Worm (Caenorhabditis elegans) whole organism, L1 larva: ENCODE results near the gene cyp-33D1.
A peak's percentile ranks its signal among the peaks of the same experiment; 100 is the strongest.

Experiments
- C34B4.2 ChIP-seq: sonication (generic microtip); optimal IDR thresholded peaks from 2 replicates; lab custom pipeline; 2017; ENCODE audit warnings: mild to moderate bottlenecking, missing genetic modification characterization, missing compliant biosample characterization
- Y116A8C.19 ChIP-seq: sonication (generic microtip); optimal IDR thresholded peaks from 2 replicates; lab custom pipeline; 2016; ENCODE audit warnings: missing compliant biosample characterization, missing genetic modification characterization, borderline replicate concordance
- alr-1 ChIP-seq: fragments of 200-800 bp; sonication (Bioruptor generic); optimal IDR thresholded peaks from 2 replicates; lab custom pipeline; 2018; ENCODE audit warnings: borderline replicate concordance, mild to moderate bottlenecking, missing genetic modification characterization, missing compliant biosample characterization
- dsc-1 ChIP-seq: sonication (generic microtip); optimal IDR thresholded peaks from 2 replicates; lab custom pipeline; 2016; ENCODE audit warnings: mild to moderate bottlenecking, missing genetic modification characterization, missing compliant biosample characterization
- efl-1 ChIP-seq, 4 experiments: fragments of 150-350 bp; optimal IDR thresholded peaks in 3 of 4; peaks in 1 of 4; 1 replicate in 1 of 4; 2 replicates in 3 of 4; lab custom pipeline; 2014; ENCODE audit warnings: missing biosample characterization in 2 of 4, missing genetic modification characterization in 2 of 4, missing genetic modification reagents in 2 of 4
- elt-2 ChIP-seq: sonication (generic microtip); optimal IDR thresholded peaks from 2 replicates; lab custom pipeline; 2016; ENCODE audit warnings: missing genetic modification characterization, mild to moderate bottlenecking, inconsistent platforms, missing compliant biosample characterization, missing genetic modification reagents
- fkh-10 ChIP-seq: sonication (generic microtip); optimal IDR thresholded peaks from 2 replicates; lab custom pipeline; 2017; ENCODE audit warnings: missing biosample characterization, missing genetic modification reagents, missing genetic modification characterization
- fkh-4 ChIP-seq: sonication (generic microtip); optimal IDR thresholded peaks from 2 replicates; lab custom pipeline; 2016; ENCODE audit warnings: missing compliant biosample characterization, missing genetic modification characterization, borderline replicate concordance
- fkh-8 ChIP-seq: sonication (generic microtip); optimal IDR thresholded peaks from 2 replicates; lab custom pipeline; 2016; ENCODE audit warnings: mild to moderate bottlenecking, missing genetic modification characterization, missing compliant biosample characterization
- fos-1 ChIP-seq: fragments of 150-350 bp; optimal IDR thresholded peaks from 2 replicates; lab custom pipeline; 2014; ENCODE audit warnings: missing biosample characterization, missing genetic modification characterization
- hlh-4 ChIP-seq: sonication (generic microtip); optimal IDR thresholded peaks from 2 replicates; lab custom pipeline; 2016; ENCODE audit warnings: mild to moderate bottlenecking, missing genetic modification characterization, missing compliant biosample characterization
- isw-1 ChIP-seq: fragments of 200-800 bp; sonication (Bioruptor generic); IDR thresholded peaks from 2 replicates; pipeline ENCODE4 v1.3.6; 2022; ENCODE audit warnings: missing genetic modification characterization, missing compliant biosample characterization
- jun-1 ChIP-seq: fragments of 150-350 bp; optimal IDR thresholded peaks from 2 replicates; lab custom pipeline; 2014; ENCODE audit warnings: missing biosample characterization, missing genetic modification reagents, missing genetic modification characterization
- lin-14 ChIP-seq: fragments of 200-800 bp; sonication (Bioruptor generic); optimal IDR thresholded peaks from 2 replicates; lab custom pipeline; 2018; ENCODE audit warnings: mild to moderate bottlenecking, missing genetic modification characterization, moderate library complexity, missing compliant biosample characterization
- lin-39 ChIP-seq: fragments of 150-350 bp; optimal IDR thresholded peaks from 2 replicates; lab custom pipeline; 2014; ENCODE audit warnings: missing biosample characterization, missing genetic modification reagents, missing genetic modification characterization
- mdl-1 ChIP-seq, 2 experiments: fragments of 150-350 bp; optimal IDR thresholded peaks; 2 replicates each; lab custom pipeline; 2014 to 2017; ENCODE audit warnings: missing biosample characterization in 2 of 2, missing genetic modification characterization in 2 of 2, inconsistent platforms in 1 of 2
- mep-1 ChIP-seq: fragments of 150-350 bp; optimal IDR thresholded peaks from 2 replicates; lab custom pipeline; 2014; ENCODE audit warnings: missing biosample characterization, missing genetic modification characterization
- nhr-11 ChIP-seq: fragments of 150-350 bp; optimal IDR thresholded peaks from 2 replicates; lab custom pipeline; 2014; ENCODE audit warnings: missing biosample characterization, missing genetic modification characterization
- nhr-12 ChIP-seq: sonication (generic microtip); optimal IDR thresholded peaks from 2 replicates; lab custom pipeline; 2017; ENCODE audit warnings: missing biosample characterization, missing genetic modification characterization
- nhr-19 ChIP-seq: fragments of 200-800 bp; sonication (Bioruptor generic); conservative IDR thresholded peaks from 2 replicates; pipeline ENCODE4 v1.3.6; 2022; ENCODE audit warnings: missing genetic modification characterization, missing compliant biosample characterization
- nhr-20 ChIP-seq: sonication (generic microtip); optimal IDR thresholded peaks from 2 replicates; lab custom pipeline; 2016; ENCODE audit warnings: mild to moderate bottlenecking, missing genetic modification characterization, missing compliant biosample characterization
- nhr-71 ChIP-seq: sonication (generic microtip); optimal IDR thresholded peaks from 2 replicates; lab custom pipeline; 2016; ENCODE audit warnings: mild to moderate bottlenecking, missing genetic modification characterization, moderate library complexity, missing compliant biosample characterization
- nhr-77 ChIP-seq: fragments of 150-350 bp; optimal IDR thresholded peaks from 2 replicates; lab custom pipeline; 2014; ENCODE audit warnings: missing biosample characterization, missing genetic modification characterization
- nhr-85 ChIP-seq: sonication (generic microtip); peaks from one replicate; lab custom pipeline; 2016; ENCODE audit warnings: missing genetic modification characterization, inconsistent platforms, missing compliant biosample characterization
- pqm-1 ChIP-seq: sonication (generic microtip); optimal IDR thresholded peaks from 3 replicates; lab custom pipeline; 2017; ENCODE audit warnings: missing biosample characterization, missing genetic modification characterization
- rnt-1 ChIP-seq: sonication (generic microtip); optimal IDR thresholded peaks from 2 replicates; lab custom pipeline; 2016; ENCODE audit warnings: mild to moderate bottlenecking, missing genetic modification characterization, moderate library complexity, missing compliant biosample characterization
- snu-23 ChIP-seq: sonication (generic microtip); optimal IDR thresholded peaks from 2 replicates; lab custom pipeline; 2016; ENCODE audit warnings: missing genetic modification characterization, missing compliant biosample characterization
- sox-4 ChIP-seq: sonication (generic microtip); optimal IDR thresholded peaks from 2 replicates; lab custom pipeline; 2016; ENCODE audit warnings: missing genetic modification characterization, missing compliant biosample characterization
- swsn-7 ChIP-seq: sonication (generic microtip); optimal IDR thresholded peaks from 2 replicates; lab custom pipeline; 2016; ENCODE audit warnings: missing genetic modification characterization, missing compliant biosample characterization
- unc-30 ChIP-seq: sonication (generic microtip); optimal IDR thresholded peaks from 2 replicates; lab custom pipeline; 2017; ENCODE audit warnings: missing biosample characterization, missing genetic modification characterization
- zag-1 ChIP-seq: fragments of 150-350 bp; optimal IDR thresholded peaks from 2 replicates; lab custom pipeline; 2014; ENCODE audit warnings: missing biosample characterization, missing genetic modification characterization
- ztf-11 ChIP-seq, 2 experiments: sonication (generic microtip); optimal IDR thresholded peaks; 2 replicates each; lab custom pipeline; 2016 to 2017; ENCODE audit warnings: missing genetic modification characterization in 2 of 2, missing biosample characterization in 1 of 2, missing compliant biosample characterization in 1 of 2
- ztf-4 ChIP-seq: fragments of 150-350 bp; optimal IDR thresholded peaks from 2 replicates; lab custom pipeline; 2014; ENCODE audit warnings: missing biosample characterization, missing genetic modification characterization

Gene cyp-33D1

DNA sequence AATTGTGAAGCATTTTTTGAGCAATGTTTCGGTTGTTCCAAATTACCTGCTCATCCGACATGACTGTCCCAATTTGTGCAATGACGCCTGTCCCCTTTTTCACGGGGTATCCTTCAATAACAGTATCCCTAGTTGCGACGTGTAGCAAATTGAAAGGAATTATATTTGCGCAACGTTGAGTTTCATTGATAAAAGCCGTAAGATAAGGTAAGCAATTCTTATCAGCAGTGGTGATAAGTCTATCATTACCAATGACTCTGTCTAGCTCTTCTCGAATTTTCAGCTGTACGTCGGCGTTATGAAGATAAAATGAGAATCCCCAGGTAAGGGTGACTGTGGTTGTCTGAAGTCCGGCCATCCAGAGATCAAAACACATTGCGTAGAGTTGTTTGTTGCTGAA lies 1.5 kb downstream of the cyp-33D1 start:
- TF ChIP-seq pqm-1 (tag; lab: Kevin White, UChicago) (peak; percentile 16), zag-1 (tag; lab: Kevin White, UChicago) (no peak), fkh-8 (no peak), rnt-1 (tag; lab: Kevin White, UChicago) (no peak), nhr-85 (tag; lab: Kevin White, UChicago) (peak; percentile 14), C34B4.2 (tag; lab: Kevin White, UChicago) (no peak), nhr-11 (tag; lab: Kevin White, UChicago) (no peak), sox-4 (no peak), elt-2 (tag; lab: Kevin White, UChicago) (peak; percentile 57)
- TF ChIP-seq, all 84 proteins: peak for 3

DNA sequence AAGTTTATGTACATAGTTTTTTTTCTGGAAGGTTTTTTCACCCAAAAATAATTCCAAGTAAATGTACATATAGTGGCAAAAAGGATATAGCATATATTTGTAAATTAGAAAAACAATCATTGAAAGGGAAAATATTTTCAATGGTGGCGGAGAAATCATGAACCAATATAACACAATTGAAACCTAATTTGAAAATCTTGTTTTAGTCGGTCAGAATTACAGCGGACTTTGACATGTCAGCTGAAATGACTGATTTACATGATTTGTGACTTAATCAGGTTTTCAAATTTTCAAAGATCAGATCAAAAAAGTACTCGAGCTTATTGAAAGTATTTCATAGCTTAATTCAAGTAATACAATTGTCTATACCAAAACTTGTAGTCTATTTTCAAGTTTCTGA lies 3.9 kb downstream of the cyp-33D1 start, which contains the start of gene K05D4.9:
Gene K05D4.9, minus strand, starts transcription at position 101 of the 400 bp plus-strand sequence.
- TF ChIP-seq alr-1 (tag; lab: Kevin White, UChicago) (no peak), fkh-8 (peak; percentile 18)

ce11 chrV:16169026-16169425 lies 6.6 kb downstream of the cyp-33D1 start, which contains the start of gene str-111:
Gene str-111 (minus strand): TSS chrV:16169126.
- TF ChIP-seq hlh-4 (tag; lab: Kevin White, UChicago) (peak; percentile 65), nhr-77 (no peak), nhr-71 (tag; lab: Kevin White, UChicago) (no peak)
- TF ChIP-seq, all 84 proteins: peak for 1

DNA sequence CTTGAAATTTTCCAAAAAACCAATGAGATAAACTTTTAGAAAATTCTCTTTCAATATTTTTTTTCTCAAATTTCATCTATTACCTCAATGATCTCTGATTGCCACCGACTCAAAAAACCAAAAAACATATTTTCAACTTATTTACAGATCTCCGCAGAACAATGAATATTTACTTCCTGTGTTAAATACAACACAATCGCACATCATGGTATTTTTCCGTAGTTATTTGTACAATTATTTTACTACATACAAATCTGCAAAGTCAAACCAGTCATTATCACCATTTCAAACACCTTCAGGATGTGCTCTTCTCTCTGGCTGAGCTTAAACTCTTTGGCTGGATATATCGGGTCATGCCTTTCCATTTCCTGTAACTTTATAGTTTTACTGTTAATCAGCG lies 9.7 kb downstream of the cyp-33D1 start, which contains the start of gene str-108:
Gene str-108, plus strand, starts transcription at position 301 of the 400 bp plus-strand sequence.
- no peak for TF ChIP-seq nhr-12 (tag; lab: Kevin White, UChicago)
- TF ChIP-seq snu-23 (GFP tag; lab: Kevin White, UChicago), result no peak
- no peak for TF ChIP-seq jun-1 (tag; lab: Kevin White, UChicago)
- TF ChIP-seq fkh-4, result no peak
- TF ChIP-seq mdl-1 (tag; optimal IDR thresholded peaks at IDR 0.05; lab: Kevin White, UChicago), result no peak
- TF ChIP-seq ztf-11 (tag; optimal IDR thresholded peaks at IDR 0.05; lab: Kevin White, UChicago), result no peak
- no peak for TF ChIP-seq ztf-4
- TF ChIP-seq, all 84 proteins: peak for 0

ce11 chrV:16163719-16164118 lies 11.9 kb downstream of the cyp-33D1 start, which contains the start of gene F10A3.12:
Gene F10A3.12 (plus strand): TSS chrV:16164019.
- TF ChIP-seq snu-23 (GFP tag; lab: Kevin White, UChicago), result no peak
- no peak for TF ChIP-seq dsc-1 (tag; lab: Kevin White, UChicago)
- TF ChIP-seq fkh-10 (GFP tag; lab: Kevin White, UChicago), result no peak
- TF ChIP-seq lin-14, result no peak
- TF ChIP-seq swsn-7 (tag; lab: Kevin White, UChicago), result no peak
- no peak for TF ChIP-seq fos-1 (tag; lab: Kevin White, UChicago)
- no peak for TF ChIP-seq mep-1
- TF ChIP-seq nhr-12 (tag; lab: Kevin White, UChicago), result no peak
- no peak for TF ChIP-seq Y116A8C.19 (tag; lab: Kevin White, UChicago)
- no peak for TF ChIP-seq isw-1 (GFP tag; lab: Robert Waterston, UW)
- TF ChIP-seq ztf-4, result no peak
- no peak for TF ChIP-seq unc-30 (tag; lab: Kevin White, UChicago)
- no peak for TF ChIP-seq nhr-20
- no peak for TF ChIP-seq lin-39 (tag; lab: Kevin White, UChicago)
- TF ChIP-seq fkh-8, result no peak
- no peak for TF ChIP-seq hlh-4 (tag; lab: Kevin White, UChicago)
- no peak for TF ChIP-seq efl-1 (optimal IDR thresholded peaks at IDR 0.05; lab: Kevin White, UChicago)
- TF ChIP-seq efl-1 (GFP tag; optimal IDR thresholded peaks at IDR 0.05 in 1 of 2; lab: Kevin White, UChicago), result no peak
- TF ChIP-seq nhr-19 (GFP tag; lab: Robert Waterston, UW), result no peak
